Worm (Caenorhabditis elegans): ENCODE data around the gene inx-2.

Gene inx-2

ce11 chrX:11340478-11340877 lies 43.9 kb upstream of the inx-2 start:
- TF ChIP-seq ztf-22 (GFP tag; optimal IDR thresholded peaks at IDR 0.05) (no peak), nhr-80 (tag; optimal IDR thresholded peaks at IDR 0.05) (peak; percentile 17)

DNA sequence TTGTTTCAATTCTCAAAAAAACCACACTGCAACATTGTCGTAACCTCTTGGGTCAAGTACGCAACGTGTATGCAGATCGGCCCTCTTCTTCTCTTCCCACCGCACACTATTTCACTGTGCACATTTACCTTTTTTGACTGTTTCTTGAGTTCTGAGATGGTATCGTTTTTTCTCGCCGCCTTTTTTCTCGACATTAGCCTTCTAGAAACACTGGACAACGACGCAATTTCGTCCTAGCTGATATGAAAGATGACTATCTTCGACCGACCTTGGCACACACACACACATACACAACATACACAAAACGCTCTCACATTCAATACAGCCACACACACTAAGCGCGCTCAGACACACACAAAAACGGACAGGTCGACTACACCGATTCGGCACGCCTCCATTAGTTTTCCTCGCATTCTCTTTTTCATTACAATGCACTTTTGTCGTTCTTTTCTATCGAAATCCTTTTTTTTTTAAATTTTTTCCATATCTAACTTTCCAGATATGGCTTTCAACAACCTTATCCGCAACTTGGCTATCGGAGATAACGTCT lies 42.9 kb upstream of the inx-2 start, which contains the start of gene aco-1:
Gene aco-1, plus strand, starts transcription at position 500 of the 550 bp plus-strand sequence.
- TF ChIP-seq lsy-27 (tag; optimal IDR thresholded peaks at IDR 0.05; ENCODE audit: borderline replicate concordance, insufficient read depth) (no peak), snpc-4 (GFP tag; optimal IDR thresholded peaks at IDR 0.05) (no peak), snpc-4 (tag; optimal IDR thresholded peaks at IDR 0.05) (peak in 1 of 4 experiments; percentile 29), dox-1 (GFP tag; IDR thresholded peaks at IDR 0.05) (0 out of 2 replicates have a peak, but pooled peaks have one; percentile 35), hmg-1.2 (GFP tag; IDR thresholded peaks at IDR 0.05) (peak; percentile 3; the same call in 1 of the 2 replicates), pha-4 (tag; optimal IDR thresholded peaks at IDR 0.05) (no peak), nhr-80 (tag; optimal IDR thresholded peaks at IDR 0.05) (peak; percentile 72), lsl-1 (GFP tag; optimal IDR thresholded peaks at IDR 0.05) (no peak), let-607 (tag; optimal IDR thresholded peaks at IDR 0.05) (peak in 1 of 2 experiments; percentile 33), ceh-58 (GFP tag; IDR thresholded peaks at IDR 0.05) (no peak), pbrm-1 (GFP tag; IDR thresholded peaks at IDR 0.05) (no peak), egl-44 (GFP tag; IDR thresholded peaks at IDR 0.05) (no peak), gei-17 (GFP tag; optimal IDR thresholded peaks at IDR 0.05) (peak; percentile 25), attf-5 (GFP tag; optimal IDR thresholded peaks at IDR 0.05) (peak; percentile 28), Y53G8AR.9 (GFP tag; conservative IDR thresholded peaks at IDR 0.05) (no peak), nfyb-1 (GFP tag; IDR thresholded peaks at IDR 0.05) (0 out of 2 replicates have a peak, but pooled peaks have one; percentile 41)

ce11 chrX:11337783-11338182 lies 41.2 kb upstream of the inx-2 start, which contains the start of gene gcy-9:
Gene gcy-9 (minus strand): TSS chrX:11337883.
- no peak for TF ChIP-seq hsf-1 (GFP tag; IDR thresholded peaks at IDR 0.05)
- TF ChIP-seq unc-62 (GFP tag; optimal IDR thresholded peaks at IDR 0.05) = no peak
- TF ChIP-seq tlf-1 (GFP tag; optimal IDR thresholded peaks at IDR 0.05) = no peak
- no peak for TF ChIP-seq B0261.1 (tag; optimal IDR thresholded peaks at IDR 0.05)
- no peak for TF ChIP-seq mes-4 (tag; optimal IDR thresholded peaks at IDR 0.05)
- no peak for TF ChIP-seq bed-2 (GFP tag; IDR thresholded peaks at IDR 0.05)
- TF ChIP-seq K12H6.12 (tag; optimal IDR thresholded peaks at IDR 0.05) = no peak
- TF ChIP-seq let-526 (GFP tag; IDR thresholded peaks at IDR 0.05) = no peak
- TF ChIP-seq ama-1 (optimal IDR thresholded peaks at IDR 0.05) = no peak
- no peak for TF ChIP-seq ama-1 (GFP tag; optimal IDR thresholded peaks at IDR 0.05)
- no peak for TF ChIP-seq ccch-3 (GFP tag; optimal IDR thresholded peaks at IDR 0.05)
- TF ChIP-seq nfya-2 (GFP tag; IDR thresholded peaks at IDR 0.05) = no peak
- no peak for TF ChIP-seq dox-1 (GFP tag; IDR thresholded peaks at IDR 0.05)
- no peak for TF ChIP-seq madf-6 (GFP tag; IDR thresholded peaks at IDR 0.05)
- no peak for TF ChIP-seq ztf-25 (GFP tag; IDR thresholded peaks at IDR 0.05)
- no peak for TF ChIP-seq Y53F4B.3 (GFP tag; IDR thresholded peaks at IDR 0.05)

ce11 chrX:11337095-11337494 lies 40.6 kb upstream of the inx-2 start:
- TF ChIP-seq bed-1 (GFP tag; IDR thresholded peaks at IDR 0.05) (no peak), C17E4.6 (GFP tag; IDR thresholded peaks at IDR 0.05) (no peak), nhr-179 (tag; optimal IDR thresholded peaks at IDR 0.05) (no peak), nfyb-1 (GFP tag; IDR thresholded peaks at IDR 0.05) (no peak), lsl-1 (GFP tag; optimal IDR thresholded peaks at IDR 0.05) (no peak), chd-7 (tag; optimal IDR thresholded peaks at IDR 0.05) (no peak), hlh-26 (GFP tag; conservative IDR thresholded peaks at IDR 0.05) (no peak), tbx-9 (tag; optimal IDR thresholded peaks at IDR 0.05; ENCODE audit: borderline replicate concordance) (no peak), hmg-20 (GFP tag; IDR thresholded peaks at IDR 0.05) (no peak), ztf-22 (GFP tag; optimal IDR thresholded peaks at IDR 0.05) (no peak), cebp-2 (GFP tag; IDR thresholded peaks at IDR 0.05) (no peak), B0261.1 (tag; optimal IDR thresholded peaks at IDR 0.05) (no peak), Y53G8AR.9 (GFP tag; conservative IDR thresholded peaks at IDR 0.05) (no peak), madf-3 (GFP tag; IDR thresholded peaks at IDR 0.05) (no peak), attf-6 (GFP tag; IDR thresholded peaks at IDR 0.05) (no peak), F39B2.1 (GFP tag; IDR thresholded peaks at IDR 0.05) (no peak), lin-54 (GFP tag; optimal IDR thresholded peaks at IDR 0.05) (no peak), ztf-28 (GFP tag; IDR thresholded peaks at IDR 0.05) (no peak), gei-17 (GFP tag; optimal IDR thresholded peaks at IDR 0.05) (no peak)

Measured in whole organism, young adult.